Fruit fly (Drosophila melanogaster): ENCODE data around the gene CG34299.

Gene CG34299

dm6 chr3R:30295022-30295421 is 45.6 kb downstream of the CG34299 start (continued):
- TF ChIP-seq Camta (GFP tag; optimal IDR thresholded peaks at IDR 0.05) (no peak), Hey (tag; optimal IDR thresholded peaks at IDR 0.05) (no peak), CG7839 (tag; optimal IDR thresholded peaks at IDR 0.05) (peak; percentile 23), Hr51 (GFP tag; optimal IDR thresholded peaks at IDR 0.05) (peak in 1 of 2 experiments; percentile 52), CG13296 (GFP tag; optimal IDR thresholded peaks at IDR 0.05) (no peak), peb (GFP tag; IDR thresholded peaks at IDR 0.05) (no peak), Ssrp (tag; optimal IDR thresholded peaks at IDR 0.05) (peak; percentile 13), corto (GFP tag; optimal IDR thresholded peaks at IDR 0.05) (no peak), CG33557 (GFP tag; optimal IDR thresholded peaks at IDR 0.05) (no peak), chm (GFP tag; IDR thresholded peaks at IDR 0.05) (no peak), gem (tag; optimal IDR thresholded peaks at IDR 0.05) (peak; percentile 57), hbn (GFP tag; IDR thresholded peaks at IDR 0.05; ENCODE audit: partially characterized antibody) (no peak), NC2α (GFP tag; optimal IDR thresholded peaks at IDR 0.05) (no peak), ro (GFP tag; IDR thresholded peaks at IDR 0.05) (no peak), CG12104 (GFP tag; optimal IDR thresholded peaks at IDR 0.05) (no peak), CG14014 (GFP tag; IDR thresholded peaks at IDR 0.05) (no peak), danr (GFP tag; IDR thresholded peaks at IDR 0.05) (no peak), BEAF-32 (GFP tag; optimal IDR thresholded peaks at IDR 0.05) (no peak), CG10209 (GFP tag; optimal IDR thresholded peaks at IDR 0.05) (peak; percentile 34), Sry-δ (GFP tag; optimal IDR thresholded peaks at IDR 0.05) (no peak)

- TF ChIP-seq Dip2 (GFP tag; IDR thresholded peaks at IDR 0.05), result no peak
- no peak for TF ChIP-seq CG4282 (GFP tag; optimal IDR thresholded peaks at IDR 0.05)
- no peak for TF ChIP-seq Sry-δ (GFP tag; optimal IDR thresholded peaks at IDR 0.05)
- TF ChIP-seq CG10565 (GFP tag; optimal IDR thresholded peaks at IDR 0.05), result no peak
- TF ChIP-seq NfI (GFP tag; optimal IDR thresholded peaks at IDR 0.05), result peak; percentile 79
- no peak for TF ChIP-seq en (GFP tag; optimal IDR thresholded peaks at IDR 0.05)
- TF ChIP-seq Fer3 (tag; optimal IDR thresholded peaks at IDR 0.05), result peak; percentile 37
- TF ChIP-seq vvl (GFP tag; IDR thresholded peaks at IDR 0.05), result peak; percentile 94
- no peak for TF ChIP-seq Dll (GFP tag; IDR thresholded peaks at IDR 0.05; ENCODE audit: partially characterized antibody)
- TF ChIP-seq trh (GFP tag; optimal IDR thresholded peaks at IDR 0.05), result peak; percentile 27
- no peak for TF ChIP-seq Ets97D (GFP tag; optimal IDR thresholded peaks at IDR 0.05)
- TF ChIP-seq Side (GFP tag; optimal IDR thresholded peaks at IDR 0.05), result no peak
- TF ChIP-seq Dfd (GFP tag; optimal IDR thresholded peaks at IDR 0.05), result no peak
- TF ChIP-seq CTCF (GFP tag; optimal IDR thresholded peaks at IDR 0.05), result peak; percentile 50
- peak; percentile 51; the same call in 1 of the 2 replicates for TF ChIP-seq dan (GFP tag; IDR thresholded peaks at IDR 0.05)
- TF ChIP-seq D19B (GFP tag; optimal IDR thresholded peaks at IDR 0.05), result peak; percentile 7
- peak; percentile 56 for TF ChIP-seq CG15011 (GFP tag; optimal IDR thresholded peaks at IDR 0.05)
- peak; percentile 72 for TF ChIP-seq CG5245 (GFP tag; optimal IDR thresholded peaks at IDR 0.05)
- peak; percentile 91 for TF ChIP-seq CG6689 (GFP tag; IDR thresholded peaks at IDR 0.05)
- peak; percentile 6 for TF ChIP-seq CG17186 (GFP tag; optimal IDR thresholded peaks at IDR 0.05)
- TF ChIP-seq fd3F (GFP tag; optimal IDR thresholded peaks at IDR 0.05), result peak; percentile 57
- TF ChIP-seq B-H1 (GFP tag; IDR thresholded peaks at IDR 0.05), result peak; percentile 79
- no peak for TF ChIP-seq CG7963 (GFP tag; IDR thresholded peaks at IDR 0.05; ENCODE audit: partially characterized antibody)
- peak; percentile 88 for TF ChIP-seq Ptx1 (GFP tag; IDR thresholded peaks at IDR 0.05)
- peak; percentile 83 for TF ChIP-seq Mrtf (GFP tag; IDR thresholded peaks at IDR 0.05)
- TF ChIP-seq Dbx (GFP tag; IDR thresholded peaks at IDR 0.05), result peak; percentile 61; the same call in 1 of the 3 replicates
- TF ChIP-seq ERR (GFP tag; optimal IDR thresholded peaks at IDR 0.05), result no peak
- TF ChIP-seq knrl (GFP tag; IDR thresholded peaks at IDR 0.05; ENCODE audit: partially characterized antibody), result no peak
- TF ChIP-seq CG15269 (tag; optimal IDR thresholded peaks at IDR 0.05), result peak; percentile 84
- peak; percentile 85 for TF ChIP-seq gce (GFP tag; IDR thresholded peaks at IDR 0.05)
- peak; percentile 70 for TF ChIP-seq CG10267 (tag; optimal IDR thresholded peaks at IDR 0.05)
- TF ChIP-seq CG4730 (GFP tag; IDR thresholded peaks at IDR 0.05), result peak; percentile 74
- TF ChIP-seq CG32772 (GFP tag; IDR thresholded peaks at IDR 0.05), result peak; percentile 85
Measured at dm6 chr3R:30296035-30296434, 46.7 kb downstream of the CG34299 start.

Measured in whole organism, embryonic.